Fruit fly (Drosophila melanogaster): ENCODE data around the gene Smr.

Smr gene

DNA sequence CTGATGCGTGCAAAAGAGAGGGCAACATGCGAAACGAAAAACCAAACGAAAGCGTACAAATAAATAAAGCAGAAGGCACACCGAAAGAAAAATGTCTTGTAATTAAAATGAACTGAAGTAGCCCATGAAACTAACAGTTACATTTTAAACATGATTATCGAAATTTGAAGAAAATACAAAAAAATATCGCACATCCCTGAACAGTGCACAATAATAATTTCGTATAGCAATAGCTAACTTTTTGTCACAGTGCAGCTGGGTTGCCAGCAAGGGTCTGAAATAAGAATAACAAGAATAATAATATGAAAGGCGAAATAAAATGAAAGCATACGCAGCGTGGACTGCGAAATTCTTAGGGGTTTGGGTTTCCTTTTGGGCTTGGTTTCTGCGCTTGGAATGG is 9.8 kb upstream of the Smr start (continued):
- TF ChIP-seq Six4 (GFP tag; optimal IDR thresholded peaks at IDR 0.05) (peak; percentile 99), CG10959 (GFP tag; IDR thresholded peaks at IDR 0.05) (peak; percentile 99), vnd (GFP tag; IDR thresholded peaks at IDR 0.05; ENCODE audit: partially characterized antibody) (no peak), odd (GFP tag; optimal IDR thresholded peaks at IDR 0.05) (peak; percentile 96), dpn (GFP tag; optimal IDR thresholded peaks at IDR 0.05) (peak; percentile 99 to 100), emc (GFP tag; optimal IDR thresholded peaks at IDR 0.05) (peak; percentile 99), CG30403 (GFP tag; optimal IDR thresholded peaks at IDR 0.05) (peak; percentile 100), CG6854 (GFP tag; optimal IDR thresholded peaks at IDR 0.05) (peak; percentile 99), Stat92E (GFP tag; optimal IDR thresholded peaks at IDR 0.05) (peak in 1 of 3 experiments; percentile 97), ken (GFP tag; IDR thresholded peaks at IDR 0.05) (peak; percentile 99), CG13287 (GFP tag; IDR thresholded peaks at IDR 0.05; ENCODE audit: partially characterized antibody) (no peak), dmrt99B (tag; optimal IDR thresholded peaks at IDR 0.05) (peak; percentile 99), gro (GFP tag; optimal IDR thresholded peaks at IDR 0.05) (peak; percentile 100), lbe (GFP tag; optimal IDR thresholded peaks at IDR 0.05) (peak; percentile 99), CG43689 (GFP tag; IDR thresholded peaks at IDR 0.05) (peak; percentile 97), CG9437 (GFP tag; optimal IDR thresholded peaks at IDR 0.05) (peak; percentile 94), gt (GFP tag; IDR thresholded peaks at IDR 0.05) (peak; percentile 97), Aef1 (GFP tag; IDR thresholded peaks at IDR 0.05) (peak; percentile 99), bab2 (GFP tag; optimal IDR thresholded peaks at IDR 0.05) (peak; percentile 99), CG10654 (GFP tag; optimal IDR thresholded peaks at IDR 0.05) (peak; percentile 99), CG6654 (GFP tag; optimal IDR thresholded peaks at IDR 0.05) (peak; percentile 93), CG3847 (GFP tag; IDR thresholded peaks at IDR 0.05) (peak; percentile 99), CG10321 (GFP tag; IDR thresholded peaks at IDR 0.05) (peak; percentile 76), Awh (GFP tag; IDR thresholded peaks at IDR 0.05) (peak; percentile 99), Fer2 (tag; optimal IDR thresholded peaks at IDR 0.05) (peak; percentile 98), Ravus (GFP tag; IDR thresholded peaks at IDR 0.05) (peak; percentile 98), ap (GFP tag; IDR thresholded peaks at IDR 0.05) (peak; percentile 98), Mes4 (GFP tag; optimal IDR thresholded peaks at IDR 0.05) (peak; percentile 99), CG8281 (tag; optimal IDR thresholded peaks at IDR 0.05) (peak; percentile 67), lmd (GFP tag; IDR thresholded peaks at IDR 0.05) (peak; percentile 99), wek (GFP tag; optimal IDR thresholded peaks at IDR 0.05) (peak; percentile 92), Blimp-1 (GFP tag; optimal IDR thresholded peaks at IDR 0.05) (peak; percentile 98), otp (GFP tag; IDR thresholded peaks at IDR 0.05) (peak; percentile 99), CG10431 (GFP tag; optimal IDR thresholded peaks at IDR 0.05) (peak; percentile 93), Myb (GFP tag; optimal IDR thresholded peaks at IDR 0.05) (peak; percentile 96), Sin3A (optimal IDR thresholded peaks at IDR 0.05) (no peak), E2f2 (GFP tag; IDR thresholded peaks at IDR 0.05) (peak; percentile 71), crc (GFP tag; optimal IDR thresholded peaks at IDR 0.05) (peak; percentile 98), sima (GFP tag; optimal IDR thresholded peaks at IDR 0.05) (peak; percentile 70), CG1832 (GFP tag; optimal IDR thresholded peaks at IDR 0.05) (no peak), ems (GFP tag; optimal IDR thresholded peaks at IDR 0.05) (peak; percentile 99), ara (GFP tag; IDR thresholded peaks at IDR 0.05) (peak; percentile 99), CG1603 (tag; optimal IDR thresholded peaks at IDR 0.05) (peak; percentile 98), CG17328 (GFP tag; IDR thresholded peaks at IDR 0.05) (peak; percentile 99), CG14050 (GFP tag; IDR thresholded peaks at IDR 0.05) (peak; percentile 98), trem (tag; optimal IDR thresholded peaks at IDR 0.05) (peak; percentile 96), vvl (GFP tag; IDR thresholded peaks at IDR 0.05) (peak; percentile 99), CG34224 (GFP tag; IDR thresholded peaks at IDR 0.05; ENCODE audit: partially characterized antibody) (no peak), Meics (GFP tag; optimal IDR thresholded peaks at IDR 0.05) (peak; percentile 99), Tbp (GFP tag; optimal IDR thresholded peaks at IDR 0.05) (no peak), nau (GFP tag; optimal IDR thresholded peaks at IDR 0.05) (peak; percentile 97), Dip3 (GFP tag; optimal IDR thresholded peaks at IDR 0.05) (peak; percentile 100)
